Fruit fly (Drosophila melanogaster) whole organism, embryonic: ENCODE data around the gene Faa.

Experiments
- Aef1 ChIP-seq: fragments of 200-800 bp; sonication (Bioruptor generic); IDR thresholded peaks from 3 replicates; pipeline ENCODE4 v1.3.6; 2022; ENCODE audit warnings: missing biosample characterization, missing genetic modification characterization
- Antp ChIP-seq: fragments of 200-800 bp; sonication (Bioruptor generic); optimal IDR thresholded peaks from 3 replicates; lab custom pipeline; 2016; ENCODE audit warnings: missing biosample characterization, missing genetic modification characterization
- Bteb2 ChIP-seq: fragments of 200-800 bp; sonication (Bioruptor generic); optimal IDR thresholded peaks from 2 replicates; lab custom pipeline; 2016; ENCODE audit warnings: missing biosample characterization, missing genetic modification characterization
- CG11723 ChIP-seq: fragments of 200-800 bp; sonication (Bioruptor generic); optimal IDR thresholded peaks from 2 replicates; lab custom pipeline; 2017; ENCODE audit warnings: missing biosample characterization, mild to moderate bottlenecking, missing genetic modification characterization
- CG13296 ChIP-seq: fragments of 200-800 bp; sonication (Bioruptor generic); optimal IDR thresholded peaks from 3 replicates; lab custom pipeline; 2018; ENCODE audit warnings: missing biosample characterization, mild to moderate bottlenecking, missing genetic modification characterization
- CG14050 ChIP-seq: fragments of 200-800 bp; sonication (Bioruptor generic); IDR thresholded peaks from 3 replicates; pipeline ENCODE4 v1.3.6; 2022; ENCODE audit warnings: missing biosample characterization, missing genetic modification characterization
- CG15269 ChIP-seq: fragments of 200-800 bp; sonication (Bioruptor generic); optimal IDR thresholded peaks from 2 replicates; lab custom pipeline; 2018; ENCODE audit warnings: missing biosample characterization, mild to moderate bottlenecking, missing genetic modification characterization, moderate library complexity
- CG16813 ChIP-seq: fragments of 200-800 bp; sonication (Bioruptor generic); IDR thresholded peaks from 3 replicates; pipeline ENCODE4 v1.3.6; 2022; ENCODE audit warnings: missing biosample characterization, missing genetic modification characterization; ENCODE audit not compliant: partially characterized antibody
- CG16863 ChIP-seq: fragments of 200-800 bp; sonication (Bioruptor generic); optimal IDR thresholded peaks from 3 replicates; lab custom pipeline; 2016; ENCODE audit warnings: missing biosample characterization, missing genetic modification characterization
- CG1832 ChIP-seq: fragments of 200-800 bp; sonication (Bioruptor generic); optimal IDR thresholded peaks from 2 replicates; lab custom pipeline; 2017; ENCODE audit warnings: missing biosample characterization, mild to moderate bottlenecking, missing genetic modification characterization, inconsistent platforms
- CG3407 ChIP-seq: fragments of 200-800 bp; sonication (Bioruptor generic); optimal IDR thresholded peaks from 2 replicates; lab custom pipeline; 2018; ENCODE audit warnings: missing biosample characterization, mild to moderate bottlenecking, missing genetic modification characterization
- CG3726 ChIP-seq: fragments of 200-800 bp; sonication (Bioruptor generic); IDR thresholded peaks from 3 replicates; pipeline ENCODE4, ENCODE4 v1.3.6; 2022; ENCODE audit warnings: missing biosample characterization, missing genetic modification characterization
- CG4328 ChIP-seq: fragments of 200-800 bp; sonication (Bioruptor generic); optimal IDR thresholded peaks from 3 replicates; lab custom pipeline; 2017; ENCODE audit warnings: missing biosample characterization, missing genetic modification reagents, missing genetic modification characterization
- CG4360 ChIP-seq: fragments of 200-800 bp; sonication (Bioruptor generic); IDR thresholded peaks from 2 replicates; pipeline ENCODE4 v1.3.6; 2022; ENCODE audit warnings: missing biosample characterization, missing genetic modification characterization
- CG4707 ChIP-seq: fragments of 200-800 bp; sonication (Bioruptor generic); optimal IDR thresholded peaks from 2 replicates; lab custom pipeline; 2018; ENCODE audit warnings: missing biosample characterization, mild to moderate bottlenecking, missing genetic modification characterization, moderate library complexity
- CG6254 ChIP-seq: fragments of 200-800 bp; sonication (Bioruptor generic); optimal IDR thresholded peaks from 3 replicates; lab custom pipeline; 2017; ENCODE audit warnings: mild to moderate bottlenecking, missing biosample characterization, missing genetic modification reagents, missing genetic modification characterization
- CG7963 ChIP-seq: fragments of 200-800 bp; sonication (Bioruptor generic); IDR thresholded peaks from 3 replicates; pipeline ENCODE4 v1.3.6; 2022; ENCODE audit warnings: missing biosample characterization, missing genetic modification characterization; ENCODE audit not compliant: partially characterized antibody
- CG9932 ChIP-seq: fragments of 200-800 bp; sonication (Bioruptor generic); IDR thresholded peaks from 2 replicates; pipeline ENCODE4 v1.3.6; 2022; ENCODE audit warnings: missing biosample characterization, missing genetic modification characterization
- CTCF ChIP-seq: fragments of 200-800 bp; sonication (Bioruptor generic); optimal IDR thresholded peaks from 2 replicates; lab custom pipeline; 2017; ENCODE audit warnings: missing biosample characterization, mild to moderate bottlenecking, missing genetic modification characterization, moderate library complexity
- Dad ChIP-seq: fragments of 200-800 bp; sonication (Bioruptor generic); optimal IDR thresholded peaks from 3 replicates; lab custom pipeline; 2016; ENCODE audit warnings: missing biosample characterization, missing genetic modification characterization
- Dip2 ChIP-seq: fragments of 200-800 bp; sonication (Bioruptor generic); IDR thresholded peaks from 2 replicates; pipeline ENCODE4 v1.3.6; 2022; ENCODE audit warnings: missing biosample characterization, missing genetic modification characterization
- E2f1 ChIP-seq: fragments of 200-800 bp; sonication (Bioruptor generic); IDR thresholded peaks from 2 replicates; pipeline ENCODE4 v1.3.6; 2022; ENCODE audit warnings: missing biosample characterization, missing genetic modification characterization
- E2f2 ChIP-seq: fragments of 200-800 bp; sonication (Bioruptor generic); IDR thresholded peaks from 2 replicates; pipeline ENCODE4 v1.3.6; 2022; ENCODE audit warnings: missing biosample characterization, missing genetic modification characterization
- HmgD ChIP-seq: fragments of 200-800 bp; sonication (Bioruptor generic); optimal IDR thresholded peaks from 3 replicates; lab custom pipeline; 2016; ENCODE audit warnings: missing biosample characterization, missing genetic modification characterization
- Kr ChIP-seq: fragments of 200-800 bp; sonication (Bioruptor generic); optimal IDR thresholded peaks from 2 replicates; lab custom pipeline; 2017; ENCODE audit warnings: missing biosample characterization, mild to moderate bottlenecking, missing genetic modification characterization
- MESR4 ChIP-seq: fragments of 200-800 bp; sonication (Bioruptor generic); optimal IDR thresholded peaks from 2 replicates; lab custom pipeline; 2018; ENCODE audit warnings: missing biosample characterization, mild to moderate bottlenecking, missing genetic modification characterization, moderate library complexity
- MTF-1 ChIP-seq: fragments of 200-800 bp; sonication (Bioruptor generic); optimal IDR thresholded peaks from 2 replicates; lab custom pipeline; 2018; ENCODE audit warnings: missing biosample characterization, mild to moderate bottlenecking, missing genetic modification characterization, borderline replicate concordance
- Max ChIP-seq: fragments of 200-800 bp; sonication (Bioruptor generic); optimal IDR thresholded peaks from 2 replicates; lab custom pipeline; 2016; ENCODE audit warnings: missing biosample characterization, mild to moderate bottlenecking, missing genetic modification characterization
- Oaz ChIP-seq: fragments of 200-800 bp; sonication (Bioruptor generic); IDR thresholded peaks from 2 replicates; pipeline ENCODE4 v1.3.6; 2022; ENCODE audit warnings: missing biosample characterization, missing genetic modification characterization
- Rx ChIP-seq: fragments of 200-800 bp; sonication (Bioruptor generic); IDR thresholded peaks from 2 replicates; pipeline ENCODE4 v1.3.6; 2022; ENCODE audit warnings: missing biosample characterization, missing genetic modification characterization
- Ssrp ChIP-seq: fragments of 200-800 bp; sonication (Bioruptor generic); optimal IDR thresholded peaks from 2 replicates; lab custom pipeline; 2018; ENCODE audit warnings: missing biosample characterization, mild to moderate bottlenecking, missing genetic modification characterization, moderate library complexity
- Xrp1 ChIP-seq: fragments of 200-800 bp; sonication (Bioruptor generic); IDR thresholded peaks from 2 replicates; pipeline ENCODE4 v1.3.6; 2022; ENCODE audit warnings: missing biosample characterization, missing genetic modification characterization
- abd-A ChIP-seq: fragments of 200-800 bp; sonication (Bioruptor generic); optimal IDR thresholded peaks from 3 replicates; lab custom pipeline; 2019; ENCODE audit warnings: missing biosample characterization, mild to moderate bottlenecking, missing genetic modification characterization, moderate library complexity
- ac ChIP-seq: fragments of 200-800 bp; sonication (Bioruptor generic); optimal IDR thresholded peaks from 3 replicates; lab custom pipeline; 2017; ENCODE audit warnings: missing biosample characterization, mild to moderate bottlenecking, missing genetic modification characterization
- aop ChIP-seq: fragments of 200-800 bp; sonication (Bioruptor generic); IDR thresholded peaks from 2 replicates; pipeline ENCODE4 v1.3.6; 2022; ENCODE audit warnings: missing biosample characterization, missing genetic modification characterization
- bowl ChIP-seq: fragments of 200-800 bp; sonication (Bioruptor generic); IDR thresholded peaks from 2 replicates; pipeline ENCODE4 v1.3.6; 2022; ENCODE audit warnings: missing biosample characterization, missing genetic modification characterization
- fu2 ChIP-seq: fragments of 200-800 bp; sonication (Bioruptor generic); optimal IDR thresholded peaks from 2 replicates; lab custom pipeline; 2016; ENCODE audit warnings: missing biosample characterization, missing genetic modification characterization
- her ChIP-seq: fragments of 200-800 bp; sonication (Bioruptor generic); optimal IDR thresholded peaks from 2 replicates; lab custom pipeline; 2016; ENCODE audit warnings: missing biosample characterization, missing genetic modification characterization
- hth ChIP-seq: fragments of >200 bp; optimal IDR thresholded peaks from 2 replicates; lab custom pipeline; 2017; ENCODE audit warnings: inconsistent platforms
- lov ChIP-seq, 2 experiments: fragments of 200-800 bp in 1 of 2; fragments of >200 bp in 1 of 2; sonication (Bioruptor generic) in 1 of 2; IDR thresholded peaks in 1 of 2; optimal IDR thresholded peaks in 1 of 2; 2 replicates in 1 of 2; 3 replicates in 1 of 2; pipeline versions ENCODE4 v1.3.6 to Lab custom; 2017 to 2022; ENCODE audit warnings: missing biosample characterization in 1 of 2, missing genetic modification characterization in 1 of 2
- mld ChIP-seq: fragments of 200-800 bp; sonication (Bioruptor generic); IDR thresholded peaks from 3 replicates; pipeline ENCODE4 v1.3.6; 2022; ENCODE audit warnings: missing biosample characterization, missing genetic modification characterization; ENCODE audit not compliant: partially characterized antibody
- odd ChIP-seq: fragments of 200-800 bp; sonication (Bioruptor generic); optimal IDR thresholded peaks from 2 replicates; lab custom pipeline; 2017; ENCODE audit warnings: missing biosample characterization, mild to moderate bottlenecking, missing genetic modification characterization
- pan ChIP-seq, 4 experiments: fragments of >200 bp in 3 of 4; fragments of 200-800 bp in 1 of 4; sonication (Bioruptor generic) in 1 of 4; optimal IDR thresholded peaks in 3 of 4; IDR thresholded peaks in 1 of 4; 2 replicates each; pipeline versions ENCODE4 v1.3.6 to Lab custom; 2017 to 2022; ENCODE audit warnings: missing biosample characterization in 2 of 4, missing genetic modification characterization in 2 of 4, mixed read lengths in 1 of 4
- pb ChIP-seq: fragments of 200-800 bp; sonication (Bioruptor generic); optimal IDR thresholded peaks from 3 replicates; lab custom pipeline; 2016; ENCODE audit warnings: missing biosample characterization, missing genetic modification characterization
- pita ChIP-seq: fragments of 200-800 bp; sonication (Bioruptor generic); optimal IDR thresholded peaks from 2 replicates; lab custom pipeline; 2017; ENCODE audit warnings: missing biosample characterization, mild to moderate bottlenecking, missing genetic modification characterization
- sens ChIP-seq: fragments of 200-800 bp; sonication (Bioruptor generic); peaks from one replicate; lab custom pipeline; 2016; ENCODE audit warnings: missing biosample characterization, missing genetic modification characterization
- slou ChIP-seq: fragments of 200-800 bp; sonication (Bioruptor generic); optimal IDR thresholded peaks from 3 replicates; lab custom pipeline; 2016; ENCODE audit warnings: missing biosample characterization, missing genetic modification characterization
- unpg ChIP-seq: fragments of 200-800 bp; sonication (Bioruptor generic); optimal IDR thresholded peaks from 3 replicates; lab custom pipeline; 2018; ENCODE audit warnings: missing biosample characterization, mild to moderate bottlenecking, missing genetic modification characterization, moderate library complexity
- zen ChIP-seq: fragments of 200-800 bp; sonication (Bioruptor generic); optimal IDR thresholded peaks from 3 replicates; lab custom pipeline; 2018; ENCODE audit warnings: missing biosample characterization, mild to moderate bottlenecking, missing genetic modification characterization, moderate library complexity
- zfh1 ChIP-seq: fragments of 200-800 bp; sonication (Bioruptor generic); IDR thresholded peaks from 3 replicates; pipeline ENCODE4 v1.3.6; 2022; ENCODE audit warnings: missing biosample characterization, missing genetic modification characterization

Gene Faa

DNA sequence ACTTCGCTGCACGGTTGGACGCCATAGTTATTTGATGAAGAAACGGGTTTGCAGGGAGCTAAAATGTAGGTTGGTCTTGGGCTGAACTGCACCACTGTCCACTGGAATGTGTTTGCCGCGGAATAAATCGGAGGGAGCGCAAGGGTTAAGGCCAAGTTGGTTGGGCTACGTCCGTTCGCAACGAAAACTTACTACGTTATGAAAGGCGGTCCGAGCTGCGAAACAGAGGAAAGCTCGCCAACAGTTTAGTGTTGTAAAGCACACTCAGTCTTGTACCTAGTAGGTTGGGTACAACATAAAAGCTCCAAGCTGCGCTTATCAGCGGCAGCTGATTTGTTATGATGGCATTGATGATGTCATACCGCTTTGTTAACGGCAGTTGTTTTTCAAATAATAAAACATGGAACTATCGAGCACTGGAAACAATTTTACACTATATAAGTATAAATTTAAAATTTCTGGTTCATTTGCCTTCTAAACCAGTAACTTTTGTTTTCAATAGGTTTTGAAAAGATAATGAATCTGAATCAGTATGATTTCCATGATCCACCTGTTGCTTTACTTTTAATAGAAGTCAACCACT is 48.5 kb upstream of the Faa start, which contains the start of gene Chd64 (continued):
- TF ChIP-seq CG7963 (GFP tag; lab: Robert Waterston, UW) (no peak), Xrp1 (GFP tag; lab: Robert Waterston, UW) (peak; percentile 11; the same call in 1 of the 2 replicates), hth (lab: Kevin White, UChicago) (no peak), bowl (GFP tag; lab: Robert Waterston, UW) (no peak), CG9932 (GFP tag; lab: Robert Waterston, UW) (peak; percentile 50), Rx (GFP tag; lab: Robert Waterston, UW) (no peak), slou (GFP tag; lab: Kevin White, UChicago) (no peak), her (peak; percentile 12), lov (optimal IDR thresholded peaks at IDR 0.05; lab: Kevin White, UChicago) (no peak), lov (GFP tag; IDR thresholded peaks at IDR 0.05; lab: Robert Waterston, UW) (no peak), Bteb2 (GFP tag; lab: Kevin White, UChicago) (peak; percentile 13), aop (GFP tag; lab: Robert Waterston, UW) (no peak), CG1832 (no peak), ac (no peak), CG3407 (GFP tag; lab: Kevin White, UChicago) (no peak), pan (optimal IDR thresholded peaks at IDR 0.05; lab: Kevin White, UChicago) (no peak), pan (GFP tag; optimal IDR thresholded peaks at IDR 0.05 in 1 of 2, IDR thresholded peaks at IDR 0.05 in 1 of 2) (no peak), MTF-1 (GFP tag; lab: Kevin White, UChicago) (peak; percentile 13), CG15269 (peak; percentile 52), zen (tag; lab: Kevin White, UChicago) (no peak), CG13296 (GFP tag; lab: Kevin White, UChicago) (peak; percentile 68), unpg (GFP tag; lab: Kevin White, UChicago) (peak; percentile 45), CG4360 (GFP tag; lab: Robert Waterston, UW) (peak; percentile 52; the same call in 1 of the 2 replicates), Kr (GFP tag; lab: Kevin White, UChicago) (no peak), Dad (GFP tag; lab: Kevin White, UChicago) (no peak), Antp (GFP tag; lab: Kevin White, UChicago) (peak; percentile 3), HmgD (GFP tag; lab: Kevin White, UChicago) (no peak), fu2 (no peak), Oaz (GFP tag; lab: Robert Waterston, UW) (no peak), CG4328 (GFP tag; lab: Kevin White, UChicago) (no peak), pita (GFP tag; lab: Kevin White, UChicago) (no peak), zfh1 (GFP tag; lab: Robert Waterston, UW) (no peak), CG6254 (GFP tag; lab: Kevin White, UChicago) (peak; percentile 1), odd (no peak), mld (GFP tag; lab: Robert Waterston, UW) (no peak), pb (GFP tag; lab: Kevin White, UChicago) (peak; percentile 7), Dip2 (no peak), CG11723 (GFP tag; lab: Kevin White, UChicago) (peak; percentile 19), sens (GFP tag; lab: Kevin White, UChicago) (peak; percentile 47), CG16863 (GFP tag; lab: Kevin White, UChicago) (no peak), Max (no peak), Ssrp (no peak), CG3726 (no peak), MESR4 (GFP tag; lab: Kevin White, UChicago) (peak; percentile 10), abd-A (tag; lab: Kevin White, UChicago) (no peak), CG4707 (GFP tag; lab: Kevin White, UChicago) (peak; percentile 40), CTCF (GFP tag; lab: Kevin White, UChicago) (no peak), Aef1 (GFP tag; lab: Robert Waterston, UW) (no peak), CG14050 (no peak; the same call in 2 of the 3 replicates), CG16813 (GFP tag; lab: Robert Waterston, UW) (0 out of 3 replicates have a peak, but pooled peaks have one; percentile 20), E2f2 (GFP tag; lab: Robert Waterston, UW) (no peak; the same call in 1 of the 2 replicates), E2f1 (peak; percentile 25; the same call in 1 of the 2 replicates)
